Worm (Caenorhabditis elegans) whole organism, late embryonic: Measurements from ENCODE around the gene F10D7.11.
A peak's percentile ranks its signal among the peaks of the same experiment; 100 is the strongest.

Experiments used
- C08G9.2 ChIP-seq: sonication (generic microtip); optimal IDR thresholded peaks from 2 replicates; lab custom pipeline; 2016; ENCODE audit warnings: mild to moderate bottlenecking, missing genetic modification characterization, moderate library complexity, missing compliant biosample characterization
- C38D4.7 ChIP-seq: fragments of 200-800 bp; sonication (Bioruptor generic); optimal IDR thresholded peaks from 2 replicates; lab custom pipeline; 2018; ENCODE audit warnings: mild to moderate bottlenecking, missing genetic modification characterization, moderate library complexity, missing compliant biosample characterization
- Y22D7AL.16 ChIP-seq: sonication (generic microtip); optimal IDR thresholded peaks from 2 replicates; lab custom pipeline; 2016; ENCODE audit warnings: missing genetic modification characterization, missing compliant biosample characterization
- ceh-14 ChIP-seq: sonication (generic microtip); optimal IDR thresholded peaks from 2 replicates; lab custom pipeline; 2016; ENCODE audit warnings: missing genotype, missing genetic modification characterization, missing compliant biosample characterization
- ceh-2 ChIP-seq: sonication (generic microtip); optimal IDR thresholded peaks from 2 replicates; lab custom pipeline; 2016; ENCODE audit warnings: missing genotype, missing genetic modification characterization, missing compliant biosample characterization
- ceh-22 ChIP-seq: sonication (generic microtip); optimal IDR thresholded peaks from 2 replicates; lab custom pipeline; 2017; ENCODE audit warnings: missing biosample characterization, missing genetic modification characterization
- ceh-30 ChIP-seq: fragments of 150-350 bp; optimal IDR thresholded peaks from 2 replicates; lab custom pipeline; 2014; ENCODE audit warnings: missing biosample characterization, missing genetic modification characterization
- ceh-48 ChIP-seq: sonication (generic microtip); optimal IDR thresholded peaks from 2 replicates; lab custom pipeline; 2016; ENCODE audit warnings: missing genetic modification characterization, inconsistent platforms, missing compliant biosample characterization
- ceh-9 ChIP-seq: sonication (generic microtip); optimal IDR thresholded peaks from 2 replicates; lab custom pipeline; 2016; ENCODE audit warnings: mild to moderate bottlenecking, missing genetic modification characterization, inconsistent platforms, missing compliant biosample characterization
- eyg-1 ChIP-seq: sonication (generic microtip); optimal IDR thresholded peaks from 2 replicates; lab custom pipeline; 2016; ENCODE audit warnings: missing genotype, missing genetic modification characterization, missing compliant biosample characterization
- fax-1 ChIP-seq: sonication (generic microtip); optimal IDR thresholded peaks from 2 replicates; lab custom pipeline; 2016; ENCODE audit warnings: missing genotype, missing genetic modification characterization, missing compliant biosample characterization
- fkh-6 ChIP-seq: sonication (generic microtip); optimal IDR thresholded peaks from 2 replicates; lab custom pipeline; 2016; ENCODE audit warnings: missing genetic modification characterization, missing compliant biosample characterization
- hlh-15 ChIP-seq: sonication (generic microtip); optimal IDR thresholded peaks from 2 replicates; lab custom pipeline; 2016; ENCODE audit warnings: missing genetic modification characterization, missing compliant biosample characterization
- hlh-30 ChIP-seq: sonication (generic microtip); optimal IDR thresholded peaks from 2 replicates; lab custom pipeline; 2017; ENCODE audit warnings: antibody characterized with exemption, missing genetic modification characterization, missing compliant biosample characterization; ENCODE audit not compliant: insufficient read depth
- lim-6 ChIP-seq: sonication (generic microtip); optimal IDR thresholded peaks from 2 replicates; lab custom pipeline; 2016; ENCODE audit warnings: missing genetic modification characterization, missing compliant biosample characterization
- madf-2 ChIP-seq: sonication (generic microtip); optimal IDR thresholded peaks from 2 replicates; lab custom pipeline; 2017; ENCODE audit warnings: missing genetic modification characterization, missing compliant biosample characterization
- nhr-11 ChIP-seq: fragments of 150-350 bp; optimal IDR thresholded peaks from 2 replicates; lab custom pipeline; 2014; ENCODE audit warnings: missing biosample characterization, missing genetic modification characterization
- nhr-232 ChIP-seq: sonication (generic microtip); optimal IDR thresholded peaks from 2 replicates; lab custom pipeline; 2016; ENCODE audit warnings: missing genetic modification characterization, missing compliant biosample characterization
- npax-4 ChIP-seq: sonication (generic microtip); optimal IDR thresholded peaks from 2 replicates; lab custom pipeline; 2016; ENCODE audit warnings: missing genetic modification characterization, missing compliant biosample characterization
- odd-2 ChIP-seq: sonication (generic microtip); optimal IDR thresholded peaks from 2 replicates; lab custom pipeline; 2017; ENCODE audit warnings: antibody characterized with exemption, mild to moderate bottlenecking, missing genetic modification characterization, missing compliant biosample characterization
- pat-9 ChIP-seq: fragments of 200-800 bp; sonication (Bioruptor generic); optimal IDR thresholded peaks from 2 replicates; lab custom pipeline; 2018; ENCODE audit warnings: mild to moderate bottlenecking, missing genetic modification characterization, moderate library complexity, missing compliant biosample characterization
- pha-2 ChIP-seq: sonication (generic microtip); optimal IDR thresholded peaks from 2 replicates; lab custom pipeline; 2017; ENCODE audit warnings: mild to moderate bottlenecking, missing genetic modification characterization, missing compliant biosample characterization
- pros-1 ChIP-seq: fragments of 150-350 bp; optimal IDR thresholded peaks from 2 replicates; lab custom pipeline; 2014; ENCODE audit warnings: missing biosample characterization, missing genetic modification reagents, missing genetic modification characterization
- ref-2 ChIP-seq: sonication (generic microtip); optimal IDR thresholded peaks from 2 replicates; lab custom pipeline; 2016; ENCODE audit warnings: missing genetic modification characterization, missing compliant biosample characterization
- sdc-2 ChIP-seq: sonication (generic microtip); optimal IDR thresholded peaks from 2 replicates; lab custom pipeline; 2016; ENCODE audit warnings: missing genotype, missing genetic modification characterization, missing compliant biosample characterization
- sox-2 ChIP-seq: fragments of 200-800 bp; sonication (Bioruptor generic); IDR thresholded peaks from 2 replicates; pipeline ENCODE4 v1.3.6; 2022; ENCODE audit warnings: missing genetic modification reagents, missing genetic modification characterization, missing compliant biosample characterization
- syd-9 ChIP-seq: sonication (generic microtip); optimal IDR thresholded peaks from 2 replicates; lab custom pipeline; 2016; ENCODE audit warnings: mild to moderate bottlenecking, missing genetic modification characterization, moderate library complexity, missing compliant biosample characterization
- tbx-2 ChIP-seq: sonication (generic microtip); optimal IDR thresholded peaks from 2 replicates; lab custom pipeline; 2016; ENCODE audit warnings: missing genetic modification characterization, missing compliant biosample characterization
- tbx-7 ChIP-seq: sonication (generic microtip); optimal IDR thresholded peaks from 2 replicates; lab custom pipeline; 2016; ENCODE audit warnings: missing genotype, missing genetic modification characterization, missing compliant biosample characterization
- unc-3 ChIP-seq, 2 experiments: fragments of 200-800 bp in 1 of 2; sonication (Bioruptor generic) in 1 of 2; sonication (generic microtip) in 1 of 2; conservative IDR thresholded peaks in 1 of 2; optimal IDR thresholded peaks in 1 of 2; 2 replicates each; pipeline versions ENCODE4 v1.3.6 to Lab custom; 2016 to 2022; ENCODE audit warnings: missing compliant biosample characterization in 2 of 2, missing genetic modification characterization in 2 of 2, missing genetic modification reagents in 1 of 2
- unc-42 ChIP-seq: sonication (generic microtip); optimal IDR thresholded peaks from 2 replicates; lab custom pipeline; 2016; ENCODE audit warnings: missing genotype, missing genetic modification characterization, missing compliant biosample characterization
- unc-86 ChIP-seq: sonication (generic microtip); optimal IDR thresholded peaks from 2 replicates; lab custom pipeline; 2016; ENCODE audit warnings: missing genetic modification characterization, missing compliant biosample characterization
- zip-5 ChIP-seq: sonication (generic microtip); optimal IDR thresholded peaks from 2 replicates; lab custom pipeline; 2016; ENCODE audit warnings: missing genetic modification characterization, missing compliant biosample characterization

The F10D7.11 gene

DNA sequence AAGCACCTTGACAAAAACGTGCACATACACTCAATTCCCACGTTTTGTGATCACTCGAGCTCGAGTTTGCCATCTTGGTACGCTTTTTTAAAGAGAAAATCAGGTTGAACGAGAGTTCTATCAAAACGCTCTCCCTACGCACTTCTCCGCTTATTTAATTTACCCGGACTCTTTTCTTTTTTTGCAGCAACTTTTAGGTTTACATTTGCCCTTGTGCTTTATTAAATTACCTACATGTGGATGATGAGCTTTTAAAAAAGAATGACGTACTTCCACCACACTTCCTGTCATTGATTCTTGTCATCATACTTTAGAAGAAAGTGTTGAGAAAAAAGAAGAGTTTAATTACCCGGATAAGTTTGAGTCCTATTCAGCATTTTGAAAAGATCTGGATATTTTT lies 10.5 kb upstream of the F10D7.11 start:
- no peak for TF ChIP-seq ceh-2 (tag; lab: Kevin White, UChicago)
- peak; percentile 81 for TF ChIP-seq unc-42
- no peak for TF ChIP-seq eyg-1 (tag; lab: Kevin White, UChicago)
- no peak for TF ChIP-seq ceh-9 (tag; lab: Kevin White, UChicago)
- no peak for TF ChIP-seq fkh-6 (tag; lab: Kevin White, UChicago)
- no peak for TF ChIP-seq ceh-30 (tag; lab: Kevin White, UChicago)

DNA sequence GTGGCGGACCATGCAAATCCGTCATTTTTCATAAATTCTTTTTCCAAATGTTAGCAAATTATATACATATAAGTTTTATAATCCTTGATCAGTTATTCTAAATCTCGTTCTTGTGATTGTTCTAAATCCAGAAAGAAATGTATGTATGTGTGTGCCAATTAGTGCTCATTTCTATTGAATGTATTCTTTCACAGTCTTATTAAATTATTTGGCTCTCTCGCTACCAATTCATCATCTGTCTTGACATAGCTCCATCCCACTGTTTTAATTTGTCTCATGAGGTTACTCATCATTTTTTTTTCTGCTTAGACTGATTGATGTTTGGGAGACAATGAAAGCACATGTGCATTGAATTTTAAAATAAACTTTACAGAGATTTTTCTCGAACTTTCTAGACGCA lies 7.2 kb upstream of the F10D7.11 start:
- TF ChIP-seq sox-2 (GFP tag; lab: Robert Waterston, UW) (no peak), zip-5 (tag; lab: Kevin White, UChicago) (no peak), unc-3 (GFP tag; conservative IDR thresholded peaks at IDR 0.05; lab: Robert Waterston, UW) (no peak), unc-3 (tag; optimal IDR thresholded peaks at IDR 0.05; lab: Kevin White, UChicago) (no peak), unc-86 (no peak), tbx-7 (no peak), ceh-2 (tag; lab: Kevin White, UChicago) (no peak), ref-2 (tag; lab: Kevin White, UChicago) (no peak), tbx-2 (tag; lab: Kevin White, UChicago) (no peak)

DNA sequence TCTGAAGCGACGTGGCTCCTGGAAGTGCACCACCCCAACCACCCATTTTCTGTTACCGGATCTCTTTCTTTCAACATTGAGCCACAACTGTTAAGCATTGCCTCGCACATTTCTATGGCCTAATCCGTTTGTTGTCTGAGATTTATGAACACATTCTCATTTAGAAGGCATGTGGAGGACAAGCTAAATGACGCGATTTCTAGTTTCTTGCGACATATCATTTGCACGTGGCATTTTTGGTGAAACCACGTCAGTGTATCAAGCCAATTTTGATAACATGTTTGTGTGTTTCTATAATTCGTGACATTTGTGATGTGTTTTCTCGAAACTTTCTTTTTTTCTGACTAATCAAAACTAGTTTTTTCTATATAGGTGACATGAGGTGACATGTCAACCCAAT lies 5.9 kb upstream of the F10D7.11 start:
- no peak for TF ChIP-seq fax-1 (tag; lab: Kevin White, UChicago)
- TF ChIP-seq ceh-48 (tag; lab: Kevin White, UChicago): no peak
- TF ChIP-seq syd-9: no peak

DNA sequence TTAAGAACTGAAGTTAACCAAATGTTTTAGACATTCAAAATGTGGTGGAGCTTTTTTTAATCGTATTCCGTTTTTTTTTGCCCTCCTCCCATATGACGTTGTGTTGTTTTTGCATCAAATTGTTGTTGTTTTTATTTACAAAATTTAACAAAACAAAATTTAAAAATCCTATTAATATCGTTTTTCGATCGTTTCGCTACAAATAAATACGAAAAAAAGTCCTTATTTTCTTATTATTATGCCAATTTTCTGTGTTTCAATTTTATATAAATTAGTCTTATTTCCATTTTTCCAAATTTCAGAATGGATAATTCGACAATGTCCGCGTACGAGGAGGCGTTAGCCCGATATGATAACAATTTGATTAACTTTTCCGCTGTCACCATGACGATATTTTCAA lies 3.2 kb upstream of the F10D7.11 start, which contains the start of gene npr-36:
Gene npr-36 (plus strand): TSS at position 301 of the 400 bp plus-strand sequence.
- TF ChIP-seq fkh-6 (tag; lab: Kevin White, UChicago) (no peak), C38D4.7 (GFP tag; lab: Kevin White, UChicago) (no peak), unc-3 (GFP tag; conservative IDR thresholded peaks at IDR 0.05; lab: Robert Waterston, UW) (no peak), unc-3 (tag; optimal IDR thresholded peaks at IDR 0.05; lab: Kevin White, UChicago) (no peak), C08G9.2 (tag; lab: Kevin White, UChicago) (no peak), unc-86 (no peak), ceh-2 (tag; lab: Kevin White, UChicago) (no peak), ceh-14 (tag; lab: Kevin White, UChicago) (no peak), ref-2 (tag; lab: Kevin White, UChicago) (no peak), hlh-15 (tag; lab: Kevin White, UChicago) (no peak), pros-1 (no peak), unc-42 (no peak), nhr-11 (tag; lab: Kevin White, UChicago) (no peak), lim-6 (tag; lab: Kevin White, UChicago) (no peak), odd-2 (tag; lab: Kevin White, UChicago) (no peak), sdc-2 (tag; lab: Kevin White, UChicago) (no peak), tbx-2 (tag; lab: Kevin White, UChicago) (no peak), pha-2 (tag; lab: Kevin White, UChicago) (no peak), npax-4 (no peak), ceh-22 (tag; lab: Kevin White, UChicago) (no peak)

DNA sequence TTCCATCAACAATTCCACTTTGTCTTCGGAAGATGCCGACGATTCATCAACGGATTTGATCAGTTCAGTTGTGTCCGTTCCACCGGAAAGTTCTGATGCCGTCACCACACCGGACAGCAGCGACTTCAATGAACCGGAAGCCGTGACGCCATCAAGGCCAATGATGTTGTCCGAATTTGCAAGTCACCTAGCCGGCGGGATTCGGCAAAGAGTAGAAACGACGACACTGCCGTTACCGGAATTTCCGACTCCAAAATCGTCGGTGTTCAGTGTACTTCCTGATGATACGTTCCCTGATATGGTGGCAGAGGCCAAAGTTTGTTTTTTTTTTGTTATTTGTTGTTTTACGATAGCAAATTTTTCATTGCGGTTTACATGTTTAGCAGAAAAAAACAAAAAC lies 862 bp downstream of the F10D7.11 start:
- TF ChIP-seq nhr-232 (tag; lab: Kevin White, UChicago) (no peak), Y22D7AL.16 (tag; lab: Kevin White, UChicago) (no peak), hlh-30 (tag; lab: Kevin White, UChicago) (no peak), madf-2 (tag; lab: Kevin White, UChicago) (no peak), pat-9 (no peak)
